Worm (Caenorhabditis elegans): ENCODE data around the gene F59A7.2.

- TF ChIP-seq nhr-11 (tag; optimal IDR thresholded peaks at IDR 0.05) = no peak
- TF ChIP-seq mdl-1 (tag; optimal IDR thresholded peaks at IDR 0.05) = no peak
- TF ChIP-seq ceh-9 (tag; optimal IDR thresholded peaks at IDR 0.05) = no peak
- no peak for TF ChIP-seq ceh-82 (tag; optimal IDR thresholded peaks at IDR 0.05)
- no peak for TF ChIP-seq ama-1 (optimal IDR thresholded peaks at IDR 0.05)
Measured at ce11 chrV:2050136-2050535, 33.8 kb upstream of the F59A7.2 start, which contains the start of gene comt-4.

Data from whole organism, L3 larva.